Fruit fly (Drosophila melanogaster) whole organism, embryonic: ENCODE data around the gene CG15141.
A peak's percentile ranks its signal among the peaks of the same experiment; 100 is the strongest.

Experiments
- ATbp ChIP-seq: fragments of 200-800 bp; sonication (Bioruptor generic); optimal IDR thresholded peaks from 2 replicates; lab custom pipeline; 2017; ENCODE audit warnings: missing biosample characterization, mild to moderate bottlenecking, missing genetic modification characterization, missing genetic modification reagents
- Ada2b ChIP-seq: fragments of 200-800 bp; sonication (Bioruptor generic); IDR thresholded peaks from 2 replicates; pipeline ENCODE4 v1.3.6; 2022; ENCODE audit warnings: missing biosample characterization, missing genetic modification characterization
- Aef1 ChIP-seq: fragments of 200-800 bp; sonication (Bioruptor generic); IDR thresholded peaks from 3 replicates; pipeline ENCODE4 v1.3.6; 2022; ENCODE audit warnings: missing biosample characterization, missing genetic modification characterization
- CG10431 ChIP-seq: fragments of 200-800 bp; sonication (Bioruptor generic); optimal IDR thresholded peaks from 3 replicates; lab custom pipeline; 2018; ENCODE audit warnings: missing biosample characterization, mild to moderate bottlenecking, missing genetic modification characterization
- CG10654 ChIP-seq: fragments of 200-800 bp; sonication (Bioruptor generic); optimal IDR thresholded peaks from 2 replicates; lab custom pipeline; 2016; ENCODE audit warnings: missing biosample characterization, missing genetic modification characterization
- CG11456 ChIP-seq: fragments of 200-800 bp; sonication (Bioruptor generic); IDR thresholded peaks from 3 replicates; pipeline ENCODE4 v1.3.6; 2022; ENCODE audit warnings: missing biosample characterization, missing genetic modification characterization
- CG11504 ChIP-seq: fragments of 200-800 bp; sonication (Bioruptor generic); optimal IDR thresholded peaks from 3 replicates; lab custom pipeline; 2019; ENCODE audit warnings: missing biosample characterization, mild to moderate bottlenecking, missing genetic modification characterization, moderate library complexity
- CG13424 ChIP-seq: fragments of 200-800 bp; sonication (Bioruptor generic); optimal IDR thresholded peaks from 2 replicates; lab custom pipeline; 2019; ENCODE audit warnings: missing biosample characterization, mild to moderate bottlenecking, missing genetic modification characterization, moderate library complexity
- CG14860 ChIP-seq: fragments of 200-800 bp; sonication (Bioruptor generic); IDR thresholded peaks from 3 replicates; pipeline ENCODE4 v1.3.6; 2022; ENCODE audit warnings: missing biosample characterization, missing genetic modification characterization; ENCODE audit not compliant: partially characterized antibody
- CG15479 ChIP-seq: fragments of 200-800 bp; sonication (Bioruptor generic); optimal IDR thresholded peaks from 3 replicates; lab custom pipeline; 2019; ENCODE audit warnings: missing biosample characterization, mild to moderate bottlenecking, missing genetic modification characterization, moderate library complexity
- CG15696 ChIP-seq: fragments of 200-800 bp; sonication (Bioruptor generic); optimal IDR thresholded peaks from 2 replicates; lab custom pipeline; 2019; ENCODE audit warnings: missing biosample characterization, mild to moderate bottlenecking, missing genetic modification characterization, moderate library complexity
- CG17385 ChIP-seq: fragments of 200-800 bp; sonication (Bioruptor generic); optimal IDR thresholded peaks from 3 replicates; lab custom pipeline; 2018; ENCODE audit warnings: missing biosample characterization, mild to moderate bottlenecking, missing genetic modification characterization
- CG18011 ChIP-seq: fragments of 200-800 bp; sonication (Bioruptor generic); optimal IDR thresholded peaks from 2 replicates; lab custom pipeline; 2017; ENCODE audit warnings: missing biosample characterization, missing genetic modification characterization, mild to moderate bottlenecking, moderate library complexity, missing genotype
- CG18599 ChIP-seq: fragments of 200-800 bp; sonication (Bioruptor generic); optimal IDR thresholded peaks from 3 replicates; lab custom pipeline; 2017; ENCODE audit warnings: missing biosample characterization, missing genetic modification characterization, mild to moderate bottlenecking, moderate library complexity, missing genetic modification reagents
- CG18619 ChIP-seq: fragments of 200-800 bp; sonication (Bioruptor generic); optimal IDR thresholded peaks from 3 replicates; lab custom pipeline; 2017; ENCODE audit warnings: missing biosample characterization, mild to moderate bottlenecking, missing genetic modification characterization
- CG2120 ChIP-seq: fragments of 200-800 bp; sonication (Bioruptor generic); optimal IDR thresholded peaks from 3 replicates; lab custom pipeline; 2016; ENCODE audit warnings: missing biosample characterization, missing genetic modification characterization
- CG2678 ChIP-seq: fragments of 200-800 bp; sonication (Bioruptor generic); optimal IDR thresholded peaks from 3 replicates; lab custom pipeline; 2019; ENCODE audit warnings: missing biosample characterization, mild to moderate bottlenecking, missing genetic modification characterization, moderate library complexity
- CG2712 ChIP-seq: fragments of 200-800 bp; optimal IDR thresholded peaks from 3 replicates; lab custom pipeline; 2019; ENCODE audit warnings: missing biosample characterization, mild to moderate bottlenecking, missing genetic modification characterization, moderate library complexity
- CG2889 ChIP-seq: fragments of 200-800 bp; sonication (Bioruptor generic); IDR thresholded peaks from 3 replicates; pipeline ENCODE4 v1.3.6; 2022; ENCODE audit warnings: missing biosample characterization, missing genetic modification characterization
- CG3065 ChIP-seq: fragments of 200-800 bp; sonication (Bioruptor generic); optimal IDR thresholded peaks from 2 replicates; lab custom pipeline; 2016; ENCODE audit warnings: missing biosample characterization, missing genetic modification characterization
- CG32772 ChIP-seq: fragments of 200-800 bp; sonication (Bioruptor generic); IDR thresholded peaks from 2 replicates; pipeline ENCODE4 v1.3.6; 2022; ENCODE audit warnings: missing biosample characterization, missing genetic modification characterization
- CG6689 ChIP-seq: fragments of 200-800 bp; sonication (Bioruptor generic); IDR thresholded peaks from 2 replicates; pipeline ENCODE4 v1.3.6; 2022; ENCODE audit warnings: missing biosample characterization, missing genetic modification characterization
- CG7556 ChIP-seq: fragments of 200-800 bp; sonication (Bioruptor generic); optimal IDR thresholded peaks from 2 replicates; lab custom pipeline; 2017; ENCODE audit warnings: missing biosample characterization, mild to moderate bottlenecking, missing genetic modification characterization
- CG8359 ChIP-seq: fragments of 200-800 bp; sonication (Bioruptor generic); optimal IDR thresholded peaks from 2 replicates; lab custom pipeline; 2017; ENCODE audit warnings: missing biosample characterization, mild to moderate bottlenecking, missing genetic modification characterization, borderline replicate concordance
- CG8478 ChIP-seq: fragments of >200 bp; optimal IDR thresholded peaks from 2 replicates; lab custom pipeline; 2018
- D ChIP-seq, 2 experiments: fragments of 200-800 bp in 1 of 2; fragments of >200 bp in 1 of 2; sonication (Bioruptor generic) in 1 of 2; optimal IDR thresholded peaks; 2 replicates in 1 of 2; 3 replicates in 1 of 2; lab custom pipeline; 2017; ENCODE audit warnings: mild to moderate bottlenecking in 1 of 2, missing biosample characterization in 1 of 2, missing genetic modification characterization in 1 of 2, missing genetic modification reagents in 1 of 2
- Dip3 ChIP-seq: fragments of 200-800 bp; sonication (Bioruptor generic); optimal IDR thresholded peaks from 3 replicates; lab custom pipeline; 2016; ENCODE audit warnings: missing biosample characterization, missing genetic modification characterization
- Dref ChIP-seq: fragments of 200-800 bp; sonication (Bioruptor generic); IDR thresholded peaks from 2 replicates; pipeline ENCODE4 v1.3.6; 2022; ENCODE audit warnings: missing biosample characterization, missing genetic modification characterization
- Drgx ChIP-seq: fragments of 200-800 bp; sonication (Bioruptor generic); IDR thresholded peaks from 2 replicates; pipeline ENCODE4 v1.3.6; 2022; ENCODE audit warnings: missing biosample characterization, missing genetic modification characterization
- Ets65A ChIP-seq: fragments of 200-800 bp; sonication (Bioruptor generic); peaks from one replicate; lab custom pipeline; 2016; ENCODE audit warnings: missing biosample characterization, missing genetic modification characterization
- Hr51 ChIP-seq, 2 experiments: fragments of 200-800 bp; sonication (Bioruptor generic); optimal IDR thresholded peaks; 2 replicates in 1 of 2; 3 replicates in 1 of 2; lab custom pipeline; 2016 to 2018; ENCODE audit warnings: missing biosample characterization in 2 of 2, missing genetic modification characterization in 2 of 2, mild to moderate bottlenecking in 1 of 2, moderate library complexity in 1 of 2
- Max ChIP-seq: fragments of 200-800 bp; sonication (Bioruptor generic); optimal IDR thresholded peaks from 2 replicates; lab custom pipeline; 2016; ENCODE audit warnings: missing biosample characterization, mild to moderate bottlenecking, missing genetic modification characterization
- Myb ChIP-seq: fragments of 200-800 bp; sonication (Bioruptor generic); optimal IDR thresholded peaks from 2 replicates; lab custom pipeline; 2016; ENCODE audit warnings: missing biosample characterization, missing genetic modification characterization
- Scr ChIP-seq: fragments of 200-800 bp; sonication (Bioruptor generic); IDR thresholded peaks from 2 replicates; pipeline ENCODE4 v1.3.6; 2022; ENCODE audit warnings: missing biosample characterization, missing genetic modification characterization; ENCODE audit not compliant: partially characterized antibody
- ato ChIP-seq: fragments of 200-800 bp; sonication (Bioruptor generic); IDR thresholded peaks from 2 replicates; pipeline ENCODE4 v1.3.6; 2022; ENCODE audit warnings: missing biosample characterization, missing genetic modification characterization; ENCODE audit not compliant: partially characterized antibody
- bsh ChIP-seq, 2 experiments: fragments of 200-800 bp; sonication (Bioruptor generic); optimal IDR thresholded peaks; 2 replicates each; lab custom pipeline; 2017 to 2018; ENCODE audit warnings: mild to moderate bottlenecking in 2 of 2, missing biosample characterization in 2 of 2, missing genetic modification characterization in 2 of 2, moderate library complexity in 1 of 2
- btn ChIP-seq: fragments of 200-800 bp; sonication (Bioruptor generic); optimal IDR thresholded peaks from 2 replicates; lab custom pipeline; 2016; ENCODE audit warnings: missing biosample characterization, missing genetic modification characterization
- cato ChIP-seq: fragments of 200-800 bp; sonication (Bioruptor generic); optimal IDR thresholded peaks from 2 replicates; lab custom pipeline; 2016; ENCODE audit warnings: missing biosample characterization, missing genetic modification characterization, borderline replicate concordance
- cg ChIP-seq: fragments of 200-800 bp; sonication (Bioruptor generic); optimal IDR thresholded peaks from 3 replicates; lab custom pipeline; 2019; ENCODE audit warnings: missing biosample characterization, mild to moderate bottlenecking, missing genetic modification characterization, moderate library complexity
- dmrt99B ChIP-seq: fragments of 200-800 bp; sonication (Bioruptor generic); optimal IDR thresholded peaks from 2 replicates; lab custom pipeline; 2018; ENCODE audit warnings: missing biosample characterization, mild to moderate bottlenecking, missing genetic modification characterization, moderate library complexity
- eve ChIP-seq, 2 experiments: fragments of >200 bp; optimal IDR thresholded peaks; 2 replicates each; lab custom pipeline; 2017; ENCODE audit warnings: missing biosample characterization in 2 of 2, missing genetic modification characterization in 2 of 2
- fd64A ChIP-seq: fragments of 200-800 bp; sonication (Bioruptor generic); optimal IDR thresholded peaks from 3 replicates; lab custom pipeline; 2018; ENCODE audit warnings: missing biosample characterization, mild to moderate bottlenecking, missing genetic modification characterization
- gcm2 ChIP-seq: fragments of 200-800 bp; sonication (Bioruptor generic); optimal IDR thresholded peaks from 2 replicates; lab custom pipeline; 2016; ENCODE audit warnings: missing biosample characterization, missing genetic modification characterization
- grau ChIP-seq: fragments of 200-800 bp; optimal IDR thresholded peaks from 3 replicates; lab custom pipeline; 2019; ENCODE audit warnings: missing biosample characterization, mild to moderate bottlenecking, missing genetic modification characterization, moderate library complexity
- hth ChIP-seq: fragments of >200 bp; optimal IDR thresholded peaks from 2 replicates; lab custom pipeline; 2017; ENCODE audit warnings: inconsistent platforms
- nerfin-1 ChIP-seq: fragments of 200-800 bp; sonication (Bioruptor generic); optimal IDR thresholded peaks from 3 replicates; lab custom pipeline; 2019; ENCODE audit warnings: missing biosample characterization, mild to moderate bottlenecking, missing genetic modification characterization, moderate library complexity
- pan ChIP-seq, 4 experiments: fragments of >200 bp in 3 of 4; fragments of 200-800 bp in 1 of 4; sonication (Bioruptor generic) in 1 of 4; optimal IDR thresholded peaks in 3 of 4; IDR thresholded peaks in 1 of 4; 2 replicates each; pipeline versions ENCODE4 v1.3.6 to Lab custom; 2017 to 2022; ENCODE audit warnings: missing biosample characterization in 2 of 4, missing genetic modification characterization in 2 of 4, mixed read lengths in 1 of 4
- sima ChIP-seq: fragments of 200-800 bp; sonication (Bioruptor generic); optimal IDR thresholded peaks from 2 replicates; lab custom pipeline; 2016; ENCODE audit warnings: missing biosample characterization, missing genetic modification characterization

CG15141 gene

DNA sequence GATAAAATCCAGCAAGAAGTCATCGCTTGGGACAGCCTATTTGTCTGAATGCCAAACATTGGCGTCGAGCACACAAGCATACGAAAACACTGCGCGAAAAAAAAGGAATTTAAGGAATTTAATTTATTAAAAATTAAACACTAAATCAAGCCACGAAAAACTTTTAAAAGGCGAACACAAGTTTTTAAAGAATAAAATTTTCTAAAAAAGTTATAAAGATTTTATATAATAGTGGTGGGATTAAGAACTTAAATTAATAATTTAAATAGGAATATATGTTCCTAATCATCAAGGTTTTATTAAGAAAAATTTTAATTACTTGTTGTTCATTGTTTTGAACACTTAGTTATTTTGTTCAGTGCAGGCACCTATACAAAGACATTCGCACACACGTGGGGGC, 10.9 kb downstream of the CG15141 start (continued):
- no peak for TF ChIP-seq btn
- no peak for TF ChIP-seq Dip3
- TF ChIP-seq CG18011 = no peak
- TF ChIP-seq Dref = no peak
- TF ChIP-seq CG32772 (GFP tag; lab: Robert Waterston, UW) = no peak
- TF ChIP-seq Drgx (GFP tag; lab: Robert Waterston, UW) = 0 out of 2 replicates have a peak, but pooled peaks have one; percentile 34
- TF ChIP-seq nerfin-1 (tag; lab: Kevin White, UChicago) = no peak
- TF ChIP-seq CG10431 (GFP tag; lab: Kevin White, UChicago) = no peak
- no peak for TF ChIP-seq Max (GFP tag; lab: Kevin White, UChicago)
- no peak for TF ChIP-seq pan (optimal IDR thresholded peaks at IDR 0.05; lab: Kevin White, UChicago)
- TF ChIP-seq pan (GFP tag; optimal IDR thresholded peaks at IDR 0.05 in 1 of 2, IDR thresholded peaks at IDR 0.05 in 1 of 2) = peak in 1 of 2 experiments; percentile 44
- no peak for TF ChIP-seq sima (GFP tag; lab: Kevin White, UChicago)
- TF ChIP-seq CG6689 (GFP tag; lab: Robert Waterston, UW) = 0 out of 2 replicates have a peak, but pooled peaks have one; percentile 15
- TF ChIP-seq, all 482 proteins: peak for 40

DNA sequence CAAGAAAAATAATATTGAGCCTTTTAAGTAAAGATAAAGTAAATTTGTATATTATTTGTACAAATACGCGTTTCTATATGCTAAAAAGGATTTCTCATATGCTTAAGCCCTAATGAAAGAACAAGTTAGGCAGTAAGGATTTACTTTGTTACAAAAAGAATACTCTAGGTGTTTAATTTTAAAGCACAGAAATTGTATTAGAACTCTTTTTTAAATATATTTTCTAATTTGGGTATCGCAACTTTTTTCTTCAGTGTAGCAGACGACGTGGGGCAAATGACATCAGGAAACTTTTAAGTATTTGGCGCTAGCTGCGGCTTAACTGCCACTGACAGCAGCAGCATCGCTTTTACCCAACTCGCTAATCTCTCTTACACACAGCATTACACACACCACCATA, 11.6 kb downstream of the CG15141 start:
- TF ChIP-seq fd64A (GFP tag; lab: Kevin White, UChicago) (no peak), CG8359 (GFP tag; lab: Kevin White, UChicago) (no peak), CG11456 (GFP tag; lab: Robert Waterston, UW) (no peak), ato (GFP tag; lab: Robert Waterston, UW) (no peak), D (optimal IDR thresholded peaks at IDR 0.05; lab: Kevin White, UChicago) (no peak), D (GFP tag; optimal IDR thresholded peaks at IDR 0.05; lab: Kevin White, UChicago) (no peak), grau (tag; lab: Kevin White, UChicago) (peak; percentile 27), CG13424 (peak; percentile 14), CG18011 (no peak), CG15696 (tag; lab: Kevin White, UChicago) (no peak), CG2712 (tag; lab: Kevin White, UChicago) (no peak), CG17385 (GFP tag; lab: Kevin White, UChicago) (no peak), gcm2 (GFP tag; lab: Kevin White, UChicago) (no peak), CG7556 (GFP tag; lab: Kevin White, UChicago) (peak; percentile 6), CG2889 (GFP tag; lab: Robert Waterston, UW) (no peak), dmrt99B (peak; percentile 38), CG8478 (lab: Kevin White, UChicago) (no peak), Scr (GFP tag; lab: Robert Waterston, UW) (no peak), CG3065 (GFP tag; lab: Kevin White, UChicago) (no peak), eve (GFP tag; optimal IDR thresholded peaks at IDR 0.05; lab: Kevin White, UChicago) (no peak), CG2120 (peak; percentile 26), Aef1 (GFP tag; lab: Robert Waterston, UW) (no peak), cato (GFP tag; lab: Kevin White, UChicago) (no peak), CG11504 (peak; percentile 60), ATbp (GFP tag; lab: Kevin White, UChicago) (peak; percentile 8), CG10654 (GFP tag; lab: Kevin White, UChicago) (no peak), Ada2b (GFP tag; lab: Robert Waterston, UW) (peak; percentile 12; the same call in 1 of the 2 replicates), Myb (no peak), CG18619 (GFP tag; lab: Kevin White, UChicago) (peak; percentile 10), bsh (GFP tag; optimal IDR thresholded peaks at IDR 0.05; lab: Kevin White, UChicago) (peak in 1 of 2 experiments; percentile 2), hth (lab: Kevin White, UChicago) (no peak), CG15479 (GFP tag; lab: Kevin White, UChicago) (no peak), Hr51 (GFP tag; optimal IDR thresholded peaks at IDR 0.05; lab: Kevin White, UChicago) (peak in 1 of 2 experiments; percentile 32), CG14860 (no peak), cg (GFP tag; lab: Kevin White, UChicago) (no peak), CG2678 (tag; lab: Kevin White, UChicago) (peak; percentile 27), CG18599 (GFP tag; lab: Kevin White, UChicago) (peak; percentile 44), Ets65A (no peak)
